Fruit fly (Drosophila melanogaster) whole organism, embryonic: ENCODE measurements around the gene g.

ENCODE experiments used
- CG10321 ChIP-seq: fragments of 200-800 bp; sonication (Bioruptor generic); IDR thresholded peaks from 2 replicates; pipeline ENCODE4 v1.3.6; 2022; ENCODE audit warnings: missing biosample characterization, missing genetic modification characterization
- CG10543 ChIP-seq: fragments of 200-800 bp; sonication (Bioruptor generic); optimal IDR thresholded peaks from 3 replicates; lab custom pipeline; 2017; ENCODE audit warnings: missing biosample characterization, mild to moderate bottlenecking, missing genetic modification characterization, moderate library complexity
- CG11723 ChIP-seq: fragments of 200-800 bp; sonication (Bioruptor generic); optimal IDR thresholded peaks from 2 replicates; lab custom pipeline; 2017; ENCODE audit warnings: missing biosample characterization, mild to moderate bottlenecking, missing genetic modification characterization
- CG13775 ChIP-seq: fragments of 200-800 bp; sonication (Bioruptor generic); optimal IDR thresholded peaks from 3 replicates; lab custom pipeline; 2017; ENCODE audit warnings: missing biosample characterization, mild to moderate bottlenecking, missing genetic modification characterization
- CG15269 ChIP-seq: fragments of 200-800 bp; sonication (Bioruptor generic); optimal IDR thresholded peaks from 2 replicates; lab custom pipeline; 2018; ENCODE audit warnings: missing biosample characterization, mild to moderate bottlenecking, missing genetic modification characterization, moderate library complexity
- CG17385 ChIP-seq: fragments of 200-800 bp; sonication (Bioruptor generic); optimal IDR thresholded peaks from 3 replicates; lab custom pipeline; 2018; ENCODE audit warnings: missing biosample characterization, mild to moderate bottlenecking, missing genetic modification characterization
- CG18476 ChIP-seq: fragments of 200-800 bp; sonication (Bioruptor generic); optimal IDR thresholded peaks from 2 replicates; lab custom pipeline; 2016; ENCODE audit warnings: missing biosample characterization, mild to moderate bottlenecking, missing genetic modification characterization
- CG18599 ChIP-seq: fragments of 200-800 bp; sonication (Bioruptor generic); optimal IDR thresholded peaks from 3 replicates; lab custom pipeline; 2017; ENCODE audit warnings: missing biosample characterization, missing genetic modification characterization, mild to moderate bottlenecking, moderate library complexity, missing genetic modification reagents
- CG18619 ChIP-seq: fragments of 200-800 bp; sonication (Bioruptor generic); optimal IDR thresholded peaks from 3 replicates; lab custom pipeline; 2017; ENCODE audit warnings: missing biosample characterization, mild to moderate bottlenecking, missing genetic modification characterization
- CG2712 ChIP-seq: fragments of 200-800 bp; optimal IDR thresholded peaks from 3 replicates; lab custom pipeline; 2019; ENCODE audit warnings: missing biosample characterization, mild to moderate bottlenecking, missing genetic modification characterization, moderate library complexity
- CG31388 ChIP-seq: fragments of 200-800 bp; sonication (Bioruptor generic); optimal IDR thresholded peaks from 2 replicates; lab custom pipeline; 2016; ENCODE audit warnings: missing biosample characterization, missing genetic modification characterization
- CG31441 ChIP-seq: fragments of 200-800 bp; sonication (Bioruptor generic); IDR thresholded peaks from 2 replicates; pipeline ENCODE4 v1.3.6; 2022; ENCODE audit warnings: missing biosample characterization, missing genetic modification characterization
- CG4424 ChIP-seq: fragments of 200-800 bp; sonication (Bioruptor generic); optimal IDR thresholded peaks from 3 replicates; lab custom pipeline; 2016; ENCODE audit warnings: missing biosample characterization, missing genetic modification characterization
- CG5180 ChIP-seq: fragments of 200-800 bp; sonication (Bioruptor generic); optimal IDR thresholded peaks from 3 replicates; lab custom pipeline; 2017; ENCODE audit warnings: missing biosample characterization, missing genetic modification characterization, mild to moderate bottlenecking, moderate library complexity, missing genetic modification reagents
- CG6854 ChIP-seq: fragments of 200-800 bp; sonication (Bioruptor generic); optimal IDR thresholded peaks from 3 replicates; lab custom pipeline; 2017; ENCODE audit warnings: missing biosample characterization, mild to moderate bottlenecking, missing genetic modification characterization
- CG7357 ChIP-seq: fragments of 200-800 bp; sonication (Bioruptor generic); IDR thresholded peaks from 3 replicates; pipeline ENCODE4 v1.3.6; 2022; ENCODE audit warnings: missing biosample characterization, missing genetic modification characterization
- CG7928 ChIP-seq: fragments of 200-800 bp; sonication (Bioruptor generic); optimal IDR thresholded peaks from 2 replicates; lab custom pipeline; 2017; ENCODE audit warnings: missing biosample characterization, mild to moderate bottlenecking, missing genetic modification characterization
- Camta ChIP-seq: fragments of 200-800 bp; sonication (Bioruptor generic); optimal IDR thresholded peaks from 2 replicates; lab custom pipeline; 2016; ENCODE audit warnings: missing biosample characterization, missing genetic modification characterization
- Chrac-16 ChIP-seq: fragments of 200-800 bp; sonication (Bioruptor generic); optimal IDR thresholded peaks from 3 replicates; lab custom pipeline; 2016; ENCODE audit warnings: missing biosample characterization, missing genetic modification characterization
- D19A ChIP-seq: fragments of 200-800 bp; optimal IDR thresholded peaks from 3 replicates; lab custom pipeline; 2019; ENCODE audit warnings: missing biosample characterization, mild to moderate bottlenecking, missing genetic modification characterization, moderate library complexity
- Dad ChIP-seq: fragments of 200-800 bp; sonication (Bioruptor generic); optimal IDR thresholded peaks from 3 replicates; lab custom pipeline; 2016; ENCODE audit warnings: missing biosample characterization, missing genetic modification characterization
- E2f2 ChIP-seq: fragments of 200-800 bp; sonication (Bioruptor generic); IDR thresholded peaks from 2 replicates; pipeline ENCODE4 v1.3.6; 2022; ENCODE audit warnings: missing biosample characterization, missing genetic modification characterization
- Fer3 ChIP-seq: fragments of 200-800 bp; sonication (Bioruptor generic); optimal IDR thresholded peaks from 2 replicates; lab custom pipeline; 2018; ENCODE audit warnings: missing biosample characterization, mild to moderate bottlenecking, missing genetic modification characterization, moderate library complexity
- HLH54F ChIP-seq: fragments of 200-800 bp; sonication (Bioruptor generic); optimal IDR thresholded peaks from 3 replicates; lab custom pipeline; 2016; ENCODE audit warnings: missing biosample characterization, missing genetic modification characterization
- Hand ChIP-seq: fragments of 200-800 bp; sonication (Bioruptor generic); optimal IDR thresholded peaks from 2 replicates; lab custom pipeline; 2017; ENCODE audit warnings: mild to moderate bottlenecking, missing biosample characterization, missing genetic modification reagents, missing genetic modification characterization
- Hey ChIP-seq: fragments of 200-800 bp; sonication (Bioruptor generic); optimal IDR thresholded peaks from 3 replicates; lab custom pipeline; 2018; ENCODE audit warnings: missing biosample characterization, mild to moderate bottlenecking, missing genetic modification characterization
- Lim3 ChIP-seq: fragments of 200-800 bp; sonication (Bioruptor generic); IDR thresholded peaks from 2 replicates; pipeline ENCODE4 v1.3.6; 2022; ENCODE audit warnings: missing biosample characterization, missing genetic modification characterization
- Meics ChIP-seq: fragments of 200-800 bp; sonication (Bioruptor generic); optimal IDR thresholded peaks from 2 replicates; lab custom pipeline; 2017; ENCODE audit warnings: missing biosample characterization, mild to moderate bottlenecking, missing genetic modification characterization
- Opbp ChIP-seq: fragments of 200-800 bp; sonication (Bioruptor generic); IDR thresholded peaks from 3 replicates; pipeline ENCODE4 v1.3.6; 2022; ENCODE audit warnings: missing biosample characterization, missing genetic modification characterization; ENCODE audit not compliant: partially characterized antibody
- Scr ChIP-seq: fragments of 200-800 bp; sonication (Bioruptor generic); IDR thresholded peaks from 2 replicates; pipeline ENCODE4 v1.3.6; 2022; ENCODE audit warnings: missing biosample characterization, missing genetic modification characterization; ENCODE audit not compliant: partially characterized antibody
- Spps ChIP-seq: fragments of 200-800 bp; sonication (Bioruptor generic); optimal IDR thresholded peaks from 2 replicates; lab custom pipeline; 2018; ENCODE audit warnings: missing biosample characterization, mild to moderate bottlenecking, missing genetic modification characterization
- Trl ChIP-seq, 3 experiments: fragments of >200 bp in 2 of 3; fragments of 200-800 bp in 1 of 3; sonication (Bioruptor generic) in 1 of 3; optimal IDR thresholded peaks; 2 replicates in 1 of 3; 3 replicates in 2 of 3; lab custom pipeline; 2016 to 2017; ENCODE audit warnings: missing biosample characterization in 1 of 3, missing genetic modification characterization in 1 of 3
- Vsx1 ChIP-seq: fragments of 200-800 bp; sonication (Bioruptor generic); optimal IDR thresholded peaks from 2 replicates; lab custom pipeline; 2017; ENCODE audit warnings: missing biosample characterization, mild to moderate bottlenecking, missing genetic modification characterization, missing genetic modification reagents
- Xrp1 ChIP-seq: fragments of 200-800 bp; sonication (Bioruptor generic); IDR thresholded peaks from 2 replicates; pipeline ENCODE4 v1.3.6; 2022; ENCODE audit warnings: missing biosample characterization, missing genetic modification characterization
- corto ChIP-seq: fragments of 200-800 bp; sonication (Bioruptor generic); optimal IDR thresholded peaks from 2 replicates; lab custom pipeline; 2016; ENCODE audit warnings: missing biosample characterization, mild to moderate bottlenecking, missing genetic modification characterization, moderate library complexity
- dpn ChIP-seq, 2 experiments: fragments of 200-800 bp; sonication (Bioruptor generic); optimal IDR thresholded peaks; 3 replicates each; lab custom pipeline; 2016; ENCODE audit warnings: missing biosample characterization in 2 of 2, missing genetic modification characterization in 2 of 2
- ewg ChIP-seq: fragments of 200-800 bp; sonication (Bioruptor generic); optimal IDR thresholded peaks from 3 replicates; lab custom pipeline; 2017; ENCODE audit warnings: mild to moderate bottlenecking, missing biosample characterization, missing genetic modification reagents, missing genetic modification characterization
- fd96Cb ChIP-seq: fragments of 200-800 bp; sonication (Bioruptor generic); optimal IDR thresholded peaks from 2 replicates; lab custom pipeline; 2018; ENCODE audit warnings: missing biosample characterization, mild to moderate bottlenecking, missing genetic modification characterization, moderate library complexity
- fu2 ChIP-seq: fragments of 200-800 bp; sonication (Bioruptor generic); optimal IDR thresholded peaks from 2 replicates; lab custom pipeline; 2016; ENCODE audit warnings: missing biosample characterization, missing genetic modification characterization
- gt ChIP-seq: fragments of 200-800 bp; sonication (Bioruptor generic); IDR thresholded peaks from 2 replicates; pipeline ENCODE4 v1.3.6; 2022; ENCODE audit warnings: missing biosample characterization, missing genetic modification characterization
- inv ChIP-seq: fragments of 200-800 bp; sonication (Bioruptor generic); IDR thresholded peaks from 2 replicates; pipeline ENCODE4 v1.3.6; 2022; ENCODE audit warnings: missing biosample characterization, missing genetic modification characterization; ENCODE audit not compliant: partially characterized antibody
- lbe ChIP-seq: fragments of 200-800 bp; sonication (Bioruptor generic); optimal IDR thresholded peaks from 2 replicates; lab custom pipeline; 2016; ENCODE audit warnings: missing biosample characterization, mild to moderate bottlenecking, missing genetic modification characterization
- lmd ChIP-seq: fragments of 200-800 bp; sonication (Bioruptor generic); IDR thresholded peaks from 2 replicates; pipeline ENCODE4 v1.3.6; 2022; ENCODE audit warnings: missing biosample characterization, missing genetic modification characterization
- oc ChIP-seq: fragments of 200-800 bp; sonication (Bioruptor generic); optimal IDR thresholded peaks from 2 replicates; lab custom pipeline; 2018; ENCODE audit warnings: missing biosample characterization, mild to moderate bottlenecking, missing genetic modification characterization, moderate library complexity
- onecut ChIP-seq: fragments of 200-800 bp; sonication (Bioruptor generic); IDR thresholded peaks from 2 replicates; pipeline ENCODE4 v1.3.6; 2022; ENCODE audit warnings: missing biosample characterization, missing genetic modification characterization
- org-1 ChIP-seq: fragments of 200-800 bp; sonication (Bioruptor generic); optimal IDR thresholded peaks from 2 replicates; lab custom pipeline; 2017; ENCODE audit warnings: missing biosample characterization, missing genetic modification characterization
- otp ChIP-seq: fragments of 200-800 bp; sonication (Bioruptor generic); IDR thresholded peaks from 3 replicates; pipeline ENCODE4, ENCODE4 v1.3.6; 2022; ENCODE audit warnings: missing biosample characterization, missing genetic modification characterization
- p53 ChIP-seq: fragments of 200-800 bp; sonication (Bioruptor generic); optimal IDR thresholded peaks from 2 replicates; lab custom pipeline; 2016; ENCODE audit warnings: missing biosample characterization, missing genetic modification characterization
- repo ChIP-seq: fragments of 200-800 bp; sonication (Bioruptor generic); optimal IDR thresholded peaks from 2 replicates; lab custom pipeline; 2016; ENCODE audit warnings: missing biosample characterization, missing genetic modification characterization
- sob ChIP-seq: fragments of 200-800 bp; sonication (Bioruptor generic); IDR thresholded peaks from 2 replicates; pipeline ENCODE4 v1.3.6; 2022; ENCODE audit warnings: missing biosample characterization, missing genetic modification characterization

g gene

DNA sequence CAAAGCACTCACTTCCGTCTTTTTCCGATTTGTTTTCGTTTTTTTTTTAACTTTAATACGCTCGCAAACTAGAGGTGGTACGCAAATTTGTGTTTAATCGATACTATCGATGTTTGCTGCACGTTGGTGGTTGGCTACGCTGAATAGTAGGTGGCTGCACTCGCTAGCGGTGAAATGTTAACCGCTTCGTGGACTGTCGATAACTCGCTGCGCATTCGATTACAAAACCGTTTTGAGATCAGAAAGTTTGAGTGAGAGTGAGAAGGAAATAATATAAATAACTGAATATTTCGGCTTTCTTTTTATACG, at the start of gene g (continued):
- TF ChIP-seq gt (GFP tag; lab: Robert Waterston, UW), result no peak
- no peak for TF ChIP-seq Camta (GFP tag; lab: Kevin White, UChicago)
- TF ChIP-seq CG31441, result no peak
- peak; percentile 4 for TF ChIP-seq lbe (GFP tag; lab: Kevin White, UChicago)
- TF ChIP-seq Lim3 (GFP tag; lab: Robert Waterston, UW), result no peak
- no peak for TF ChIP-seq CG6854 (GFP tag; lab: Kevin White, UChicago)
- no peak for TF ChIP-seq Hand (GFP tag; lab: Kevin White, UChicago)
- TF ChIP-seq p53 (GFP tag; lab: Kevin White, UChicago), result no peak
- no peak for TF ChIP-seq Spps (tag; lab: Kevin White, UChicago)
- TF ChIP-seq fd96Cb (tag; lab: Kevin White, UChicago), result no peak
- TF ChIP-seq onecut, result no peak
- no peak for TF ChIP-seq corto (GFP tag; lab: Kevin White, UChicago)
- no peak for TF ChIP-seq Fer3 (tag; lab: Kevin White, UChicago)
- TF ChIP-seq Scr (GFP tag; lab: Robert Waterston, UW), result peak; percentile 88
- no peak for TF ChIP-seq CG18476
- TF ChIP-seq Trl (optimal IDR thresholded peaks at IDR 0.05; lab: Kevin White, UChicago), result no peak
- no peak for TF ChIP-seq Trl (GFP tag; optimal IDR thresholded peaks at IDR 0.05; lab: Kevin White, UChicago)
- peak; percentile 92 for TF ChIP-seq Opbp (GFP tag; lab: Robert Waterston, UW)
- peak; percentile 70 for TF ChIP-seq E2f2
- TF ChIP-seq HLH54F (GFP tag; lab: Kevin White, UChicago), result no peak
- no peak for TF ChIP-seq CG17385 (GFP tag; lab: Kevin White, UChicago)
- no peak for TF ChIP-seq CG10543
- peak in 1 of 2 experiments; percentile 28 for TF ChIP-seq dpn (GFP tag; optimal IDR thresholded peaks at IDR 0.05; lab: Kevin White, UChicago)
- TF ChIP-seq sob (GFP tag; lab: Robert Waterston, UW), result 0 out of 2 replicates have a peak, but pooled peaks have one; percentile 6
- no peak for TF ChIP-seq CG5180 (GFP tag; lab: Kevin White, UChicago)
- TF ChIP-seq fu2 (GFP tag; lab: Kevin White, UChicago), result no peak
- TF ChIP-seq inv (GFP tag; lab: Robert Waterston, UW), result peak; percentile 88
- no peak for TF ChIP-seq CG4424 (GFP tag; lab: Kevin White, UChicago)
- TF ChIP-seq CG18599 (GFP tag; lab: Kevin White, UChicago), result no peak
- TF ChIP-seq CG7928 (GFP tag; lab: Kevin White, UChicago), result no peak
- TF ChIP-seq otp, result no peak
- TF ChIP-seq lmd (GFP tag; lab: Robert Waterston, UW), result no peak
- TF ChIP-seq CG15269 (tag; lab: Kevin White, UChicago), result no peak
- TF ChIP-seq CG18619, result no peak
- TF ChIP-seq repo (GFP tag; lab: Kevin White, UChicago), result no peak
- no peak for TF ChIP-seq CG2712
- TF ChIP-seq CG11723, result no peak
- TF ChIP-seq Chrac-16 (GFP tag; lab: Kevin White, UChicago), result no peak
- TF ChIP-seq CG31388 (GFP tag; lab: Kevin White, UChicago), result no peak
- TF ChIP-seq, all 482 proteins: peak for 75

DNA sequence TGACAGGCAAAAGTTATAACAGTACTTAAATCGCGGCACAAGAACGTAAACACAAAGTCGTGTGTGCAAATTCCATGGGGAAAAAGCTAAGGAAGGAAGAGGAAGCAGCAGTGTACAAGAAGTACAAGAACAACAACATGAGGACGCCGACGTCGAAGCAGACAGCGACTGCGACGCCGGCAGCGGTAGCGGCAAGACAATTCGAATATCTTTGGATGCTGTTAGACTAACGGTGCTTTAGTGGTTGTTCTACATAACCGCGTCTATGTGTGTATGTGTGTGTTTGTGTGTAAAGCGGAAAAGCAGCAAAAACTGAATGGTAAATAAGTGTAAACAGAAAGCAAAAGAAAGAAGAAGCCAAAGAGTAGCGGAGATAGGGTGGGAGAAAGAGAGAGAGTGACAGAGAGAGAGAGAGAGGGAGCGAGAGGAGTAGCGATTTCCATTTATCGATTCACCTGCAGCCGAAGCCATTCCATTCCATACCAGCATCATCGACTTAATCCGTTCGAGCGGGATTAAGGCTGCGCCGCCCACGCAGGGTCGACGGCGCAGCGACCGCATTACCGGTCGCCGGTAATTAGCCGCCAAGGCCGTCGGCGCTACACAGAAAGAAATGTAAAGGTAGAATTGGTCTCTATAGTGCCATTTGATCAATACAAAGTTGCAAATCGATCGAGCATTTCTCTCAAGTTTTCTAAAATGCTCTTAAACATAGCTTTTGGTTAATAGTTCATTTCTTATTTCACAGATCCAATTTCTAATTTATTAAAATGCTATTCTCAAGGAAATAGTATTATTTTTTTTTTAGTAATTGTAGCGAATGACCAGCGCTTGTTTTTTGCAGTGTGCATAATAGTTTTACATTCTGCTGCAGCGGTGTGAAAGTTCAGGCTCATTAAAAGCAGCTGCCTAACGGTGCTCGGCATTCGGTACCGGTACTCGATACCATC, 48.2 kb upstream of the g start:
- TF ChIP-seq Xrp1 (GFP tag; lab: Robert Waterston, UW), result peak; percentile 56
- peak; percentile 33 for TF ChIP-seq Meics (GFP tag; lab: Kevin White, UChicago)
- no peak for TF ChIP-seq CG7357 (GFP tag; lab: Robert Waterston, UW)
- TF ChIP-seq CG13775 (GFP tag; lab: Kevin White, UChicago), result peak; percentile 16
- TF ChIP-seq Vsx1 (GFP tag; lab: Kevin White, UChicago), result peak; percentile 86
- TF ChIP-seq oc (tag; lab: Kevin White, UChicago), result peak; percentile 77
- no peak for TF ChIP-seq Hey (tag; lab: Kevin White, UChicago)
- peak; percentile 42 for TF ChIP-seq org-1 (GFP tag; lab: Kevin White, UChicago)
- TF ChIP-seq Dad (GFP tag; lab: Kevin White, UChicago), result no peak
- TF ChIP-seq ewg (GFP tag; lab: Kevin White, UChicago), result peak; percentile 41
- peak; percentile 36 for TF ChIP-seq D19A (tag; lab: Kevin White, UChicago)
- no peak for TF ChIP-seq CG10321 (GFP tag; lab: Robert Waterston, UW)
